Worm (Caenorhabditis elegans) whole organism, L1 larva: ENCODE data around the gene W03C9.1.

Source experiments
- ets-5 ChIP-seq: fragments of 200-800 bp; sonication (Bioruptor generic); IDR thresholded peaks from 2 replicates; pipeline ENCODE4 v1.3.6; 2022; ENCODE audit warnings: missing genetic modification characterization, missing compliant biosample characterization
- pqm-1 ChIP-seq: sonication (generic microtip); optimal IDR thresholded peaks from 3 replicates; lab custom pipeline; 2017; ENCODE audit warnings: missing biosample characterization, missing genetic modification characterization

ce11 chrII:11928752-11929151 is 33.2 kb downstream of the W03C9.1 start:
- TF ChIP-seq pqm-1 (tag; lab: Kevin White, UChicago) = no peak
- TF ChIP-seq ets-5 = no peak
